Worm (Caenorhabditis elegans) whole organism, L1 larva: Measurements from ENCODE around the gene heh-1.

Source experiments
- ama-1 ChIP-seq: fragments of 150-350 bp; optimal IDR thresholded peaks from 2 replicates; lab custom pipeline; 2014
- ces-1 ChIP-seq: fragments of 150-350 bp; optimal IDR thresholded peaks from 2 replicates; lab custom pipeline; 2014; ENCODE audit warnings: missing biosample characterization, missing genetic modification reagents, missing genetic modification characterization
- fos-1 ChIP-seq: fragments of 150-350 bp; optimal IDR thresholded peaks from 2 replicates; lab custom pipeline; 2014; ENCODE audit warnings: missing biosample characterization, missing genetic modification characterization
- lin-15B ChIP-seq: fragments of 150-350 bp; sonication (generic microtip); optimal IDR thresholded peaks from 3 replicates; lab custom pipeline; 2014; ENCODE audit warnings: missing biosample characterization, missing genetic modification characterization
- lin-35 ChIP-seq, 2 experiments: fragments of 150-350 bp; optimal IDR thresholded peaks; 2 replicates each; lab custom pipeline; 2014; ENCODE audit warnings: missing biosample characterization in 2 of 2, missing genetic modification characterization in 2 of 2, missing genetic modification reagents in 2 of 2
- mdl-1 ChIP-seq, 2 experiments: fragments of 150-350 bp; optimal IDR thresholded peaks; 2 replicates each; lab custom pipeline; 2014 to 2017; ENCODE audit warnings: missing biosample characterization in 2 of 2, missing genetic modification characterization in 2 of 2, inconsistent platforms in 1 of 2
- nhr-237 ChIP-seq: fragments of 150-350 bp; optimal IDR thresholded peaks from 2 replicates; lab custom pipeline; 2014; ENCODE audit warnings: missing biosample characterization, missing genetic modification characterization
- nhr-76 ChIP-seq: sonication (generic microtip); optimal IDR thresholded peaks from 2 replicates; lab custom pipeline; 2017; ENCODE audit warnings: missing biosample characterization, missing genetic modification characterization
- rnt-1 ChIP-seq: sonication (generic microtip); optimal IDR thresholded peaks from 2 replicates; lab custom pipeline; 2016; ENCODE audit warnings: mild to moderate bottlenecking, missing genetic modification characterization, moderate library complexity, missing compliant biosample characterization
- xbp-1 ChIP-seq: sonication (generic microtip); optimal IDR thresholded peaks from 2 replicates; lab custom pipeline; 2016; ENCODE audit warnings: missing genetic modification characterization, missing compliant biosample characterization
- ztf-11 ChIP-seq, 2 experiments: sonication (generic microtip); optimal IDR thresholded peaks; 2 replicates each; lab custom pipeline; 2016 to 2017; ENCODE audit warnings: missing genetic modification characterization in 2 of 2, missing biosample characterization in 1 of 2, missing compliant biosample characterization in 1 of 2

DNA sequence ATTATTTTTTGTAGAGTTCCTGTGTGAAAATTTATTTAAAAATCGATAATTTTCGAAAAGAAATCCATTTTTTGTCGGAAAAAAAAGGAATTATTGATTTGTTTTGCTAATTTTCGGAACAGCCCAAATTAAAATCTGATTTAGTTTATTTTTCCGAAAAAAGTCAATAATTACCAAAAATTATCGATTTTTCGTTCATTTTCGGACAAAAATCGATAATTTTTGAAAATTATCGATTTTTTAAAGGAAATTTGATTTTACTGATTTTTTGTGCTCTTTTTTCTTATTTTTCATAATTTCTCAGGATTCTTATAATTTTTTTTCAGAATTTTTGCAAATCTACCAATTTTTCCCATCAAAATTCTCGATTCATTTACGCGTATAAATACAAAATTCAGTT is 42.0 kb upstream of the heh-1 start:
- TF ChIP-seq ces-1 (GFP tag; lab: Kevin White, UChicago), result no peak
- TF ChIP-seq nhr-76 (tag; lab: Kevin White, UChicago), result no peak
- no peak for TF ChIP-seq rnt-1
- no peak for TF ChIP-seq ama-1 (lab: Kevin White, UChicago)
- TF ChIP-seq mdl-1 (tag; optimal IDR thresholded peaks at IDR 0.05; lab: Kevin White, UChicago), result no peak
- TF ChIP-seq lin-15B, result no peak
- no peak for TF ChIP-seq lin-35 (GFP tag; optimal IDR thresholded peaks at IDR 0.05; lab: Kevin White, UChicago)
- no peak for TF ChIP-seq ztf-11 (tag; optimal IDR thresholded peaks at IDR 0.05; lab: Kevin White, UChicago)
- no peak for TF ChIP-seq nhr-237
- no peak for TF ChIP-seq fos-1
- TF ChIP-seq xbp-1 (tag; lab: Kevin White, UChicago), result no peak
